Worm (Caenorhabditis elegans) whole organism, late embryonic: ENCODE data around the gene gst-16.

Source experiments
- F13H6.1 ChIP-seq: sonication (generic microtip); optimal IDR thresholded peaks from 2 replicates; lab custom pipeline; 2016; ENCODE audit warnings: missing genetic modification characterization, missing compliant biosample characterization
- K02D7.2 ChIP-seq: sonication (generic microtip); optimal IDR thresholded peaks from 2 replicates; lab custom pipeline; 2017; ENCODE audit warnings: mild to moderate bottlenecking, missing genetic modification characterization, missing compliant biosample characterization
- ahr-1 ChIP-seq: sonication (generic microtip); optimal IDR thresholded peaks from 2 replicates; lab custom pipeline; 2016; ENCODE audit warnings: missing genetic modification characterization, missing compliant biosample characterization
- ama-1 ChIP-seq: fragments of 150-350 bp; optimal IDR thresholded peaks from 2 replicates; lab custom pipeline; 2014
- ceh-19 ChIP-seq: fragments of 200-800 bp; sonication (Bioruptor generic); optimal IDR thresholded peaks from 2 replicates; lab custom pipeline; 2018; ENCODE audit warnings: mild to moderate bottlenecking, missing genetic modification characterization, missing compliant biosample characterization
- ceh-30 ChIP-seq: fragments of 150-350 bp; optimal IDR thresholded peaks from 2 replicates; lab custom pipeline; 2014; ENCODE audit warnings: missing biosample characterization, missing genetic modification characterization
- che-1 ChIP-seq: sonication (generic microtip); optimal IDR thresholded peaks from 2 replicates; lab custom pipeline; 2016; ENCODE audit warnings: mild to moderate bottlenecking, missing genetic modification characterization, missing compliant biosample characterization
- dve-1 ChIP-seq: sonication (generic microtip); optimal IDR thresholded peaks from 2 replicates; lab custom pipeline; 2017; ENCODE audit warnings: antibody characterized with exemption, mild to moderate bottlenecking, missing genetic modification characterization, missing compliant biosample characterization
- elt-2 ChIP-seq: sonication (generic microtip); optimal IDR thresholded peaks from 2 replicates; lab custom pipeline; 2016; ENCODE audit warnings: missing genetic modification reagents, missing genetic modification characterization, missing compliant biosample characterization
- elt-4 ChIP-seq: sonication (generic microtip); optimal IDR thresholded peaks from 2 replicates; lab custom pipeline; 2016; ENCODE audit warnings: missing genetic modification characterization, missing compliant biosample characterization
- ets-4 ChIP-seq: sonication (generic microtip); optimal IDR thresholded peaks from 2 replicates; lab custom pipeline; 2016; ENCODE audit warnings: missing genetic modification characterization, missing compliant biosample characterization
- eyg-1 ChIP-seq: sonication (generic microtip); optimal IDR thresholded peaks from 2 replicates; lab custom pipeline; 2016; ENCODE audit warnings: missing genotype, missing genetic modification characterization, missing compliant biosample characterization
- fax-1 ChIP-seq: sonication (generic microtip); optimal IDR thresholded peaks from 2 replicates; lab custom pipeline; 2016; ENCODE audit warnings: missing genotype, missing genetic modification characterization, missing compliant biosample characterization
- hlh-13 ChIP-seq: fragments of 200-800 bp; sonication (Bioruptor generic); optimal IDR thresholded peaks from 2 replicates; lab custom pipeline; 2018; ENCODE audit warnings: mild to moderate bottlenecking, missing genetic modification characterization, missing compliant biosample characterization
- hlh-30 ChIP-seq: sonication (generic microtip); optimal IDR thresholded peaks from 2 replicates; lab custom pipeline; 2017; ENCODE audit warnings: antibody characterized with exemption, missing genetic modification characterization, missing compliant biosample characterization; ENCODE audit not compliant: insufficient read depth
- hlh-8 ChIP-seq: sonication (generic microtip); optimal IDR thresholded peaks from 2 replicates; lab custom pipeline; 2016; ENCODE audit warnings: missing genotype, missing genetic modification characterization, missing compliant biosample characterization
- lin-11 ChIP-seq: fragments of 200-800 bp; sonication (Bioruptor generic); optimal IDR thresholded peaks from 2 replicates; lab custom pipeline; 2018; ENCODE audit warnings: mild to moderate bottlenecking, missing genetic modification characterization, missing compliant biosample characterization
- madf-2 ChIP-seq: sonication (generic microtip); optimal IDR thresholded peaks from 2 replicates; lab custom pipeline; 2017; ENCODE audit warnings: missing genetic modification characterization, missing compliant biosample characterization
- nhr-11 ChIP-seq: fragments of 150-350 bp; optimal IDR thresholded peaks from 2 replicates; lab custom pipeline; 2014; ENCODE audit warnings: missing biosample characterization, missing genetic modification characterization
- npax-4 ChIP-seq: sonication (generic microtip); optimal IDR thresholded peaks from 2 replicates; lab custom pipeline; 2016; ENCODE audit warnings: missing genetic modification characterization, missing compliant biosample characterization
- odd-2 ChIP-seq: sonication (generic microtip); optimal IDR thresholded peaks from 2 replicates; lab custom pipeline; 2017; ENCODE audit warnings: antibody characterized with exemption, mild to moderate bottlenecking, missing genetic modification characterization, missing compliant biosample characterization
- pag-3 ChIP-seq: sonication (generic microtip); optimal IDR thresholded peaks from 2 replicates; lab custom pipeline; 2016; ENCODE audit warnings: missing compliant biosample characterization, missing genetic modification characterization, borderline replicate concordance
- pax-1 ChIP-seq: fragments of 150-350 bp; optimal IDR thresholded peaks from 2 replicates; lab custom pipeline; 2014; ENCODE audit warnings: missing biosample characterization, missing genetic modification characterization
- pha-2 ChIP-seq: sonication (generic microtip); optimal IDR thresholded peaks from 2 replicates; lab custom pipeline; 2017; ENCODE audit warnings: mild to moderate bottlenecking, missing genetic modification characterization, missing compliant biosample characterization
- pqm-1 ChIP-seq: sonication (generic microtip); optimal IDR thresholded peaks from 2 replicates; lab custom pipeline; 2016; ENCODE audit warnings: missing genetic modification characterization, missing compliant biosample characterization
- pros-1 ChIP-seq: fragments of 150-350 bp; optimal IDR thresholded peaks from 2 replicates; lab custom pipeline; 2014; ENCODE audit warnings: missing biosample characterization, missing genetic modification reagents, missing genetic modification characterization
- sox-2 ChIP-seq: fragments of 200-800 bp; sonication (Bioruptor generic); IDR thresholded peaks from 2 replicates; pipeline ENCODE4 v1.3.6; 2022; ENCODE audit warnings: missing genetic modification reagents, missing genetic modification characterization, missing compliant biosample characterization
- sox-4 ChIP-seq: sonication (generic microtip); optimal IDR thresholded peaks from 2 replicates; lab custom pipeline; 2017; ENCODE audit warnings: mild to moderate bottlenecking, missing genetic modification characterization, inconsistent platforms, missing compliant biosample characterization
- tbx-2 ChIP-seq: sonication (generic microtip); optimal IDR thresholded peaks from 2 replicates; lab custom pipeline; 2016; ENCODE audit warnings: missing genetic modification characterization, missing compliant biosample characterization
- tbx-7 ChIP-seq: sonication (generic microtip); optimal IDR thresholded peaks from 2 replicates; lab custom pipeline; 2016; ENCODE audit warnings: missing genotype, missing genetic modification characterization, missing compliant biosample characterization
- ttx-3 ChIP-seq: sonication (generic microtip); optimal IDR thresholded peaks from 2 replicates; lab custom pipeline; 2016; ENCODE audit warnings: missing genetic modification reagents, missing genetic modification characterization, missing compliant biosample characterization
- unc-3 ChIP-seq, 2 experiments: fragments of 200-800 bp in 1 of 2; sonication (Bioruptor generic) in 1 of 2; sonication (generic microtip) in 1 of 2; conservative IDR thresholded peaks in 1 of 2; optimal IDR thresholded peaks in 1 of 2; 2 replicates each; pipeline versions ENCODE4 v1.3.6 to Lab custom; 2016 to 2022; ENCODE audit warnings: missing compliant biosample characterization in 2 of 2, missing genetic modification characterization in 2 of 2, missing genetic modification reagents in 1 of 2
- zip-5 ChIP-seq: sonication (generic microtip); optimal IDR thresholded peaks from 2 replicates; lab custom pipeline; 2016; ENCODE audit warnings: missing genetic modification characterization, missing compliant biosample characterization

gst-16 gene

DNA sequence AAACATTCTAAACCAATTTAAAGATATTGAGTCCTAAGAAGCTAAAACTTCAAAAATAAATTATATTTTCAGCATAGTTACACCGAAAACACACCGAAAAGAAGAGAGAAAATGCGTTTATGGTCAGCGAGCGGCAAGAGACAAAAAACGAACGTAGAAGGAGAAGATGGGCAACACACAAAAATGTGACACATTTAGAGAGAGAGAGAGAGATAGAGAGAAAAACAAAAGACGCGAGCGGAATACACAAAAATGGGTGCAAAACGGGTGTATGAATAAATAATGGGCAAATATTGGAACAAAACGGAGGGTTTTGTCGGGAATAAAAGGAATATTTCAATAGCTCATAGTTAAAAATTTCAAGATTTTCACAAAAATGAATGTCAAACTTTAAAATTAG lies 16.0 kb upstream of the gst-16 start:
- TF ChIP-seq hlh-13 (no peak), hlh-30 (tag; lab: Kevin White, UChicago) (peak; percentile 12)

DNA sequence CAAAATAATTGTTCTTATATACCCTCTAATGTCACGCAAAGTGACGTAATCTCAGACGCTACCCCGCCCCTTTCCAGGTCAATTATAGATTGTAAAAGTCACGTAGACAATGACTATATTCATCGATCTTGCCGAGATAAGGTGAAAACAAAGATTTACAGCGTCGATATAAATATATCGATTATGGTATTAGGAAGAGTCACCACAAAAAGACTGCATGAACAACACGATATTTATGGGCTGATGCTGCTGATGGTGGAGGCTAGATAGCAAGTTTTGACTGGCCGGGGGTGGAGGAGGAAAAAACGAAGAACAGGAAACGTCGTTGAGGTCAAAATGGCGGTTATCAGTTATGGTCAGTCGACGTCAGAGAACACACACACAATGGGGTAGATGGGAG lies 14.3 kb upstream of the gst-16 start:
- TF ChIP-seq elt-2 (tag; lab: Kevin White, UChicago), result peak; percentile 71
- no peak for TF ChIP-seq fax-1 (tag; lab: Kevin White, UChicago)
- TF ChIP-seq, all 69 proteins: peak for 1

DNA sequence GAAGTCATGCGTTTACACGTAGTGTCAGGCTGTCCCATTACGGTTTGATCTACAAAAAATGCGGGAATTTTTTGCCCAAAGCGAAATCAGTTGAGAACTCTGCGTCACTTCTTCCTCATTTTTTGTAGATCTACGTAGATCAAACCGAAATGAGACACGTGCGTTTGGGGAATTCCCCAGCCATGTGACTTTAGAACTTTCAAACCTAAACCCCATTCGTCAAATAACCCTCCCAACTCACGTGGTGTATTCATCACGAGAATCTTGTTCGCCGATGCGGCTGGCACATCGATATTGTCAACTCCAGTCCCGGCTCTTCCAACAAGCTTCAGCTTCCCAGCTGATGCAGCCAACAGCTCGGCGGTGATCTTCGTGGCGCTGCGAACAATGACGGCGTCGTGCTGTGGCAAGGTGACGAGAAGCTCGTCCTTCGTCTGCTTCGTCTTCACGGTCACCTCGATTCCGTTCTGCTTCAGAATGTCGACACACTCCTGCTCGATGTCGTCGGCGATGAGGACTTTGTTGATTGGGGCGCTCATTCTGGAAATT lies 13.8 kb upstream of the gst-16 start, which contains the start of gene phdh-1:
phdh-1 (minus strand) TSS at position 540 of the 549 bp plus-strand sequence.
- TF ChIP-seq ets-4 (tag; lab: Kevin White, UChicago), result no peak
- no peak for TF ChIP-seq madf-2
- no peak for TF ChIP-seq pros-1 (tag; lab: Kevin White, UChicago)
- TF ChIP-seq unc-3 (GFP tag; conservative IDR thresholded peaks at IDR 0.05; lab: Robert Waterston, UW), result no peak
- TF ChIP-seq unc-3 (tag; optimal IDR thresholded peaks at IDR 0.05; lab: Kevin White, UChicago), result no peak
- no peak for TF ChIP-seq pax-1 (tag; lab: Kevin White, UChicago)
- no peak for TF ChIP-seq zip-5

DNA sequence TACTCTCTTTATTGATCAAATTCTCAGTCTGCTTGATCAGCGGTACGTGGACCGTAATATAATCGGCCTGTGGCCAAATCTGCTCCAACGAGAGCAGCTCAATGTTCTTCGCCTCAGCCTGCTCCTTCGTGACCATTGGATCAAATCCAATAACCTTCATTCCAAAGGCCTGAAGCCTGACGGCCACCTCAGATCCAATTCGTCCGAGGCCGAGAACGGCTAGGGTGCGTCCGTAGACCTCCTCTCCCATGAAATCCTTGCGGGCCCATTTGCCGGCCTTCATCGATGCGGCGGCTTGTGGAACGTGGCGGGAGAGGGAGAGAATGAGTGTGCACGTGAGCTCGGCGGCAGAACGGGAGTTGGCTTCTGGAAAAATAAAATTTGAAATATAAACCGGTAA lies 13.2 kb upstream of the gst-16 start:
- TF ChIP-seq tbx-2 (tag; lab: Kevin White, UChicago) (no peak), fax-1 (tag; lab: Kevin White, UChicago) (no peak), odd-2 (tag; lab: Kevin White, UChicago) (no peak), pax-1 (tag; lab: Kevin White, UChicago) (no peak), hlh-8 (no peak), ahr-1 (tag; lab: Kevin White, UChicago) (no peak), K02D7.2 (tag; lab: Kevin White, UChicago) (no peak), che-1 (tag; lab: Kevin White, UChicago) (no peak), elt-4 (tag; lab: Kevin White, UChicago) (no peak), nhr-11 (no peak), dve-1 (tag; lab: Kevin White, UChicago) (no peak), npax-4 (tag; lab: Kevin White, UChicago) (no peak)

DNA sequence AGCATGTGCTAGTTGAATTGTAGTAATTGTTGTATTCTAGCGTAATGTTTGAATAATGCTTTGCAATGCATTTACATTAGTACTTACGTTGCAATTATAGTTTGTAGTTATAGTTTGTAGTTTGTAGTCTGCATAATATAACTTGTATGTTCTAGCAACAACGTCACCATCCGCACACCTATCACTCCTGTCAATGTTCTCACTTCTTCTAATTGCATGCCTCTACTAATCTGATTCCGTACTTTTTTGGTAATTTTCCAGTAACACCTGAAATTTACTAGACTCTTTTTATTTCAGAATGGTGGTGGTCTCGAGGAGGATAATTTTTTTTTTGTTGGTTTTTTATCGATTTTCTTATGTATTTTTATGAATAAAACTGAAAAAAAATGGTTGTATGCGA lies 12.4 kb upstream of the gst-16 start:
- no peak for TF ChIP-seq ttx-3 (tag; lab: Kevin White, UChicago)
- no peak for TF ChIP-seq pha-2 (tag; lab: Kevin White, UChicago)
- no peak for TF ChIP-seq ets-4 (tag; lab: Kevin White, UChicago)
- no peak for TF ChIP-seq tbx-7 (tag; lab: Kevin White, UChicago)
- no peak for TF ChIP-seq F13H6.1 (tag; lab: Kevin White, UChicago)
- TF ChIP-seq sox-4, result no peak
- TF ChIP-seq pqm-1 (tag; lab: Kevin White, UChicago), result no peak
- no peak for TF ChIP-seq sox-2 (GFP tag; lab: Robert Waterston, UW)
- TF ChIP-seq ceh-30, result no peak
- no peak for TF ChIP-seq ahr-1 (tag; lab: Kevin White, UChicago)
- TF ChIP-seq, all 69 proteins: peak for 0

DNA sequence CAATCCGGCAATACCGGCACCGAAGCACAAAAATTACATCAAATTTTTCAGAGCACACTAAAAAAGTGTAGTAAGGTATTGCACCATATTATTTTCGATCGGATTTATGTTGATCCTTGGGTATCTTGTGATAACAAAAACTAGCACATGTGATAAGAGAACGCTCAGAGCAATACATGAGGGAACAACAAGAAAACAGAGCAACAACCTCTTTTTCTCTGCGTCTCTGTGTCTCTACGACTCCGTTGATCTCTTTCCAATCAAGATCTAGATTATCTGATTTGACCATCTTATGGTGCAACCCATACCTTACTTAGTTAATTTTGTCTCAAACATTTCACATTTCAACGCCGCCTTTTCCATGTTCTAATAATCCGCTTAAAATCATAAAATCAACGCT lies 8.0 kb upstream of the gst-16 start, which contains the start of gene tag-10:
tag-10 (plus strand) TSS at position 347 of the 400 bp plus-strand sequence.
- TF ChIP-seq ceh-19 (GFP tag; lab: Kevin White, UChicago), result no peak

DNA sequence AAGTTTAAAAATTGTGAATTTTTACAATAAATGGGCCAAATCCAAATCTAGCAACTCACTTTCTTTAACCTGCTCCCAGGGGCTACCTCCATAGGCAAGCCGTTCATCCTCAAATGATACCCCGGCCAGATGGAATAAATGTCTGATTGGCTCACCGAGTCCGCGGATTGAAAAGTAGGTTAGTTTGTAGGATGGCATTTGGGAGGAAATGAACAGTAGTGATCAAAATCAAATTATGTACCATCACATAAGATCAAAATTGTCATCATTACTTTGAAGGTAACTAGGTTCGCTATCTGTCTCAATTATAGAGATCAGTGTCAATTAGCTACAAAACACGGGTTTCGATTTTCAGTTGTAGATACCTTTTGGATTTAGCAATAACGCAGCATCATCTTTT lies 6.5 kb upstream of the gst-16 start, which contains the start of the genes gst-17 and gst-18:
gst-17 (minus strand) TSS at position 101 of the 400 bp plus-strand sequence.
gst-18 (minus strand) TSS at position 198 of the 400 bp plus-strand sequence.
- TF ChIP-seq eyg-1, result no peak
- no peak for TF ChIP-seq pag-3 (tag; lab: Kevin White, UChicago)
- TF ChIP-seq lin-11, result no peak
- TF ChIP-seq ama-1 (lab: Kevin White, UChicago), result no peak
- no peak for TF ChIP-seq unc-3 (GFP tag; conservative IDR thresholded peaks at IDR 0.05; lab: Robert Waterston, UW)
- no peak for TF ChIP-seq unc-3 (tag; optimal IDR thresholded peaks at IDR 0.05; lab: Kevin White, UChicago)
- no peak for TF ChIP-seq hlh-13
- TF ChIP-seq sox-4, result no peak
